Fruit fly (Drosophila melanogaster): ENCODE measurements around the gene Sfp70A4.

dm6 chr3L:13267893-13268292, 28.8 kb downstream of the Sfp70A4 start:
- TF ChIP-seq Myc (optimal IDR thresholded peaks at IDR 0.05) = no peak
- no peak for TF ChIP-seq Sin3A (optimal IDR thresholded peaks at IDR 0.05)

All from Kc167 (cell line).